Fruit fly (Drosophila melanogaster): ENCODE measurements around the gene tara.
A peak's percentile ranks its signal among the peaks of the same experiment; 100 is the strongest.

The tara gene

dm6 chr3R:16242461-16242934, 17.0 kb downstream of the tara start (continued):
- TF ChIP-seq Pdp1 (GFP tag; optimal IDR thresholded peaks at IDR 0.05) = peak in 1 of 2 experiments; percentile 100
- no peak for TF ChIP-seq pan (optimal IDR thresholded peaks at IDR 0.05)
- TF ChIP-seq pan (GFP tag; optimal IDR thresholded peaks at IDR 0.05 in 1 of 2, IDR thresholded peaks at IDR 0.05 in 1 of 2) = no peak
- peak in 1 of 2 experiments; percentile 79 for TF ChIP-seq insv (GFP tag; optimal IDR thresholded peaks at IDR 0.05)
- peak; percentile 18 for TF ChIP-seq CG16863 (GFP tag; optimal IDR thresholded peaks at IDR 0.05)
- TF ChIP-seq fru (optimal IDR thresholded peaks at IDR 0.05) = no peak
- peak; percentile 50 for TF ChIP-seq trem (tag; optimal IDR thresholded peaks at IDR 0.05)
- peak; percentile 20 for TF ChIP-seq CG6813 (GFP tag; optimal IDR thresholded peaks at IDR 0.05)
- peak; percentile 68 for TF ChIP-seq chn (GFP tag; optimal IDR thresholded peaks at IDR 0.05)
- peak; percentile 31 for TF ChIP-seq schlank (tag; optimal IDR thresholded peaks at IDR 0.05)
- TF ChIP-seq z (GFP tag; IDR thresholded peaks at IDR 0.05) = no peak
- no peak for TF ChIP-seq eve (GFP tag; optimal IDR thresholded peaks at IDR 0.05)
- peak; percentile 41; the same call in 1 of the 2 replicates for TF ChIP-seq onecut (GFP tag; IDR thresholded peaks at IDR 0.05)
- TF ChIP-seq ro (GFP tag; IDR thresholded peaks at IDR 0.05) = no peak
- no peak for TF ChIP-seq pho (GFP tag; optimal IDR thresholded peaks at IDR 0.05)
- no peak for TF ChIP-seq knrl (GFP tag; IDR thresholded peaks at IDR 0.05; ENCODE audit: partially characterized antibody)
- no peak for TF ChIP-seq fu2 (GFP tag; optimal IDR thresholded peaks at IDR 0.05)
- TF ChIP-seq run (tag; optimal IDR thresholded peaks at IDR 0.05) = no peak
- TF ChIP-seq CG15601 (tag; optimal IDR thresholded peaks at IDR 0.05) = peak; percentile 38
- TF ChIP-seq CG2889 (GFP tag; IDR thresholded peaks at IDR 0.05) = no peak
- peak; percentile 10 for TF ChIP-seq Nf-YB (GFP tag; optimal IDR thresholded peaks at IDR 0.05)
- TF ChIP-seq CG2199 (GFP tag; IDR thresholded peaks at IDR 0.05) = no peak
- peak; percentile 17 for TF ChIP-seq D19B (GFP tag; optimal IDR thresholded peaks at IDR 0.05)
- TF ChIP-seq CG3838 (GFP tag; optimal IDR thresholded peaks at IDR 0.05) = peak; percentile 34
- TF ChIP-seq Antp (GFP tag; optimal IDR thresholded peaks at IDR 0.05) = peak; percentile 6
- no peak for TF ChIP-seq esg (GFP tag; conservative IDR thresholded peaks at IDR 0.05)
- no peak for TF ChIP-seq vfl (GFP tag; optimal IDR thresholded peaks at IDR 0.05)
- TF ChIP-seq CG1792 (GFP tag; optimal IDR thresholded peaks at IDR 0.05) = no peak
- no peak for TF ChIP-seq CG32532 (GFP tag; IDR thresholded peaks at IDR 0.05)
- peak; percentile 61 for TF ChIP-seq CHES-1-like (GFP tag; optimal IDR thresholded peaks at IDR 0.05)
- no peak for TF ChIP-seq emc (GFP tag; optimal IDR thresholded peaks at IDR 0.05)
- no peak for TF ChIP-seq CG12942 (GFP tag; optimal IDR thresholded peaks at IDR 0.05)
- TF ChIP-seq Xbp1 (GFP tag; optimal IDR thresholded peaks at IDR 0.05) = peak; percentile 28
- peak; percentile 96 for TF ChIP-seq CG15479 (GFP tag; optimal IDR thresholded peaks at IDR 0.05)
- peak; percentile 57 for TF ChIP-seq pb (GFP tag; optimal IDR thresholded peaks at IDR 0.05)
- TF ChIP-seq CG7745 (tag; optimal IDR thresholded peaks at IDR 0.05) = peak; percentile 53
- peak; percentile 64 for TF ChIP-seq nau (GFP tag; optimal IDR thresholded peaks at IDR 0.05)
- peak; percentile 30 for TF ChIP-seq CG6854 (GFP tag; optimal IDR thresholded peaks at IDR 0.05)
- peak in 2 of 3 experiments; percentile 54 to 93 for TF ChIP-seq Stat92E (GFP tag; optimal IDR thresholded peaks at IDR 0.05)
- TF ChIP-seq Rfx (GFP tag; IDR thresholded peaks at IDR 0.05) = no peak
- TF ChIP-seq yki (optimal IDR thresholded peaks at IDR 0.05) = peak; percentile 87
- TF ChIP-seq CG13624 (GFP tag; optimal IDR thresholded peaks at IDR 0.05) = peak; percentile 72
- peak; percentile 21 for TF ChIP-seq org-1 (GFP tag; optimal IDR thresholded peaks at IDR 0.05)
- TF ChIP-seq luna (GFP tag; optimal IDR thresholded peaks at IDR 0.05) = no peak
- TF ChIP-seq cwo (GFP tag; optimal IDR thresholded peaks at IDR 0.05) = peak; percentile 86
- TF ChIP-seq gcm (GFP tag; optimal IDR thresholded peaks at IDR 0.05) = peak; percentile 90
- peak; percentile 39 for TF ChIP-seq CG4328 (GFP tag; optimal IDR thresholded peaks at IDR 0.05)
- TF ChIP-seq tna (GFP tag; IDR thresholded peaks at IDR 0.05; ENCODE audit: partially characterized antibody) = no peak
- no peak for TF ChIP-seq CG11456 (GFP tag; IDR thresholded peaks at IDR 0.05)
- peak; percentile 41 for TF ChIP-seq nmo (GFP tag; optimal IDR thresholded peaks at IDR 0.05)
- TF ChIP-seq CG13296 (GFP tag; optimal IDR thresholded peaks at IDR 0.05) = peak; percentile 25
